Fruit fly (Drosophila melanogaster) whole organism, embryonic: ENCODE data around the gene CG43290.

Source experiments
- ATbp ChIP-seq: fragments of 200-800 bp; sonication (Bioruptor generic); optimal IDR thresholded peaks from 2 replicates; lab custom pipeline; 2017; ENCODE audit warnings: missing biosample characterization, mild to moderate bottlenecking, missing genetic modification characterization, missing genetic modification reagents
- Asciz ChIP-seq: fragments of 200-800 bp; sonication (Bioruptor generic); optimal IDR thresholded peaks from 2 replicates; lab custom pipeline; 2017; ENCODE audit warnings: missing biosample characterization, mild to moderate bottlenecking, missing genetic modification characterization, missing genetic modification reagents
- Atf3 ChIP-seq: fragments of 200-800 bp; sonication (Bioruptor generic); optimal IDR thresholded peaks from 3 replicates; lab custom pipeline; 2016; ENCODE audit warnings: missing biosample characterization, missing genetic modification characterization
- CG10209 ChIP-seq: fragments of 200-800 bp; sonication (Bioruptor generic); optimal IDR thresholded peaks from 3 replicates; lab custom pipeline; 2017; ENCODE audit warnings: missing biosample characterization, mild to moderate bottlenecking, missing genetic modification characterization, missing genetic modification reagents
- CG10274 ChIP-seq: fragments of 200-800 bp; sonication (Bioruptor generic); optimal IDR thresholded peaks from 3 replicates; lab custom pipeline; 2017; ENCODE audit warnings: missing biosample characterization, mild to moderate bottlenecking, missing genetic modification characterization
- CG10431 ChIP-seq: fragments of 200-800 bp; sonication (Bioruptor generic); optimal IDR thresholded peaks from 3 replicates; lab custom pipeline; 2018; ENCODE audit warnings: missing biosample characterization, mild to moderate bottlenecking, missing genetic modification characterization
- CG11085 ChIP-seq: fragments of 200-800 bp; sonication (Bioruptor generic); IDR thresholded peaks from 2 replicates; pipeline ENCODE4 v1.3.6; 2022; ENCODE audit warnings: missing biosample characterization, missing genetic modification characterization
- CG13624 ChIP-seq: fragments of 200-800 bp; sonication (Bioruptor generic); optimal IDR thresholded peaks from 2 replicates; lab custom pipeline; 2016; ENCODE audit warnings: missing biosample characterization, missing genetic modification characterization
- CG14667 ChIP-seq: fragments of 200-800 bp; sonication (Bioruptor generic); IDR thresholded peaks from 2 replicates; pipeline ENCODE4 v1.3.6; 2022; ENCODE audit warnings: missing biosample characterization, missing genetic modification characterization
- CG14860 ChIP-seq: fragments of 200-800 bp; sonication (Bioruptor generic); IDR thresholded peaks from 3 replicates; pipeline ENCODE4 v1.3.6; 2022; ENCODE audit warnings: missing biosample characterization, missing genetic modification characterization; ENCODE audit not compliant: partially characterized antibody
- CG15011 ChIP-seq: fragments of 200-800 bp; sonication (Bioruptor generic); optimal IDR thresholded peaks from 3 replicates; lab custom pipeline; 2018; ENCODE audit warnings: missing biosample characterization, mild to moderate bottlenecking, missing genetic modification characterization
- CG1603 ChIP-seq: fragments of 200-800 bp; sonication (Bioruptor generic); optimal IDR thresholded peaks from 2 replicates; lab custom pipeline; 2019; ENCODE audit warnings: missing biosample characterization, mild to moderate bottlenecking, missing genetic modification characterization, moderate library complexity
- CG18262 ChIP-seq: fragments of 200-800 bp; optimal IDR thresholded peaks from 3 replicates; lab custom pipeline; 2019; ENCODE audit warnings: missing biosample characterization, mild to moderate bottlenecking, missing genetic modification characterization, moderate library complexity
- CG1832 ChIP-seq: fragments of 200-800 bp; sonication (Bioruptor generic); optimal IDR thresholded peaks from 2 replicates; lab custom pipeline; 2017; ENCODE audit warnings: missing biosample characterization, mild to moderate bottlenecking, missing genetic modification characterization, inconsistent platforms
- CG18619 ChIP-seq: fragments of 200-800 bp; sonication (Bioruptor generic); optimal IDR thresholded peaks from 3 replicates; lab custom pipeline; 2017; ENCODE audit warnings: missing biosample characterization, mild to moderate bottlenecking, missing genetic modification characterization
- CG31365 ChIP-seq: fragments of 200-800 bp; sonication (Bioruptor generic); optimal IDR thresholded peaks from 2 replicates; lab custom pipeline; 2018; ENCODE audit warnings: missing biosample characterization, mild to moderate bottlenecking, missing genetic modification characterization
- CG4328 ChIP-seq: fragments of 200-800 bp; sonication (Bioruptor generic); optimal IDR thresholded peaks from 3 replicates; lab custom pipeline; 2017; ENCODE audit warnings: missing biosample characterization, missing genetic modification reagents, missing genetic modification characterization
- CG5180 ChIP-seq: fragments of 200-800 bp; sonication (Bioruptor generic); optimal IDR thresholded peaks from 3 replicates; lab custom pipeline; 2017; ENCODE audit warnings: missing biosample characterization, missing genetic modification characterization, mild to moderate bottlenecking, moderate library complexity, missing genetic modification reagents
- CG6272 ChIP-seq: fragments of 200-800 bp; sonication (Bioruptor generic); IDR thresholded peaks from 2 replicates; pipeline ENCODE4 v1.3.6; 2022; ENCODE audit warnings: missing biosample characterization, missing genetic modification characterization
- CG6654 ChIP-seq: fragments of 200-800 bp; sonication (Bioruptor generic); optimal IDR thresholded peaks from 2 replicates; lab custom pipeline; 2017; ENCODE audit warnings: missing biosample characterization, mild to moderate bottlenecking, missing genetic modification characterization
- CG9437 ChIP-seq: fragments of 200-800 bp; sonication (Bioruptor generic); optimal IDR thresholded peaks from 2 replicates; lab custom pipeline; 2018; ENCODE audit warnings: missing biosample characterization, mild to moderate bottlenecking, missing genetic modification characterization
- Dad ChIP-seq: fragments of 200-800 bp; sonication (Bioruptor generic); optimal IDR thresholded peaks from 3 replicates; lab custom pipeline; 2016; ENCODE audit warnings: missing biosample characterization, missing genetic modification characterization
- Dbx ChIP-seq: fragments of 200-800 bp; sonication (Bioruptor generic); IDR thresholded peaks from 3 replicates; pipeline ENCODE4 v1.3.6; 2022; ENCODE audit warnings: missing biosample characterization, missing genetic modification characterization
- Doc3 ChIP-seq: fragments of 200-800 bp; sonication (Bioruptor generic); IDR thresholded peaks from 3 replicates; pipeline ENCODE4 v1.3.6; 2022; ENCODE audit warnings: missing biosample characterization, missing genetic modification characterization; ENCODE audit not compliant: partially characterized antibody
- Drgx ChIP-seq: fragments of 200-800 bp; sonication (Bioruptor generic); IDR thresholded peaks from 2 replicates; pipeline ENCODE4 v1.3.6; 2022; ENCODE audit warnings: missing biosample characterization, missing genetic modification characterization
- HLH3B ChIP-seq: fragments of 200-800 bp; sonication (Bioruptor generic); IDR thresholded peaks from 2 replicates; pipeline ENCODE4 v1.3.6; 2022; ENCODE audit warnings: missing biosample characterization, missing genetic modification characterization
- Jarid2 ChIP-seq: fragments of 200-800 bp; sonication (Bioruptor generic); optimal IDR thresholded peaks from 3 replicates; lab custom pipeline; 2017; ENCODE audit warnings: mild to moderate bottlenecking, missing biosample characterization, missing genetic modification reagents, missing genetic modification characterization
- Ravus ChIP-seq: fragments of 200-800 bp; sonication (Bioruptor generic); IDR thresholded peaks from 2 replicates; pipeline ENCODE4 v1.3.6; 2022; ENCODE audit warnings: missing biosample characterization, missing genetic modification characterization
- Sin3A ChIP-seq: fragments of >200 bp; optimal IDR thresholded peaks from 2 replicates; lab custom pipeline; 2018
- Sry-β ChIP-seq: fragments of 200-800 bp; sonication (Bioruptor generic); optimal IDR thresholded peaks from 2 replicates; lab custom pipeline; 2018; ENCODE audit warnings: missing biosample characterization, mild to moderate bottlenecking, missing genetic modification characterization, moderate library complexity
- TFAM ChIP-seq: fragments of 200-800 bp; sonication (Bioruptor generic); optimal IDR thresholded peaks from 2 replicates; lab custom pipeline; 2017; ENCODE audit warnings: missing biosample characterization, missing genetic modification characterization, inconsistent platforms
- Xbp1 ChIP-seq: fragments of 200-800 bp; sonication (Bioruptor generic); optimal IDR thresholded peaks from 3 replicates; lab custom pipeline; 2016; ENCODE audit warnings: missing biosample characterization, mild to moderate bottlenecking, missing genetic modification characterization
- ara ChIP-seq: fragments of 200-800 bp; sonication (Bioruptor generic); IDR thresholded peaks from 2 replicates; pipeline ENCODE4 v1.3.6; 2022; ENCODE audit warnings: missing biosample characterization, missing genetic modification characterization
- az2 ChIP-seq: fragments of 200-800 bp; sonication (Bioruptor generic); optimal IDR thresholded peaks from 3 replicates; lab custom pipeline; 2016; ENCODE audit warnings: missing biosample characterization, missing genetic modification characterization
- bigmax ChIP-seq: fragments of 200-800 bp; sonication (Bioruptor generic); optimal IDR thresholded peaks from 2 replicates; lab custom pipeline; 2018; ENCODE audit warnings: missing biosample characterization, mild to moderate bottlenecking, missing genetic modification characterization
- dmrt11E ChIP-seq: fragments of 200-800 bp; sonication (Bioruptor generic); optimal IDR thresholded peaks from 3 replicates; lab custom pipeline; 2018; ENCODE audit warnings: missing biosample characterization, mild to moderate bottlenecking, missing genetic modification characterization, moderate library complexity
- gcm2 ChIP-seq: fragments of 200-800 bp; sonication (Bioruptor generic); optimal IDR thresholded peaks from 2 replicates; lab custom pipeline; 2016; ENCODE audit warnings: missing biosample characterization, missing genetic modification characterization
- gt ChIP-seq: fragments of 200-800 bp; sonication (Bioruptor generic); IDR thresholded peaks from 2 replicates; pipeline ENCODE4 v1.3.6; 2022; ENCODE audit warnings: missing biosample characterization, missing genetic modification characterization
- her ChIP-seq: fragments of 200-800 bp; sonication (Bioruptor generic); optimal IDR thresholded peaks from 2 replicates; lab custom pipeline; 2016; ENCODE audit warnings: missing biosample characterization, missing genetic modification characterization
- hth ChIP-seq: fragments of >200 bp; optimal IDR thresholded peaks from 2 replicates; lab custom pipeline; 2017; ENCODE audit warnings: inconsistent platforms
- inv ChIP-seq: fragments of 200-800 bp; sonication (Bioruptor generic); IDR thresholded peaks from 2 replicates; pipeline ENCODE4 v1.3.6; 2022; ENCODE audit warnings: missing biosample characterization, missing genetic modification characterization; ENCODE audit not compliant: partially characterized antibody
- kah ChIP-seq: fragments of 200-800 bp; sonication (Bioruptor generic); optimal IDR thresholded peaks from 2 replicates; lab custom pipeline; 2018; ENCODE audit warnings: missing biosample characterization, mild to moderate bottlenecking, missing genetic modification characterization
- oc ChIP-seq: fragments of 200-800 bp; sonication (Bioruptor generic); optimal IDR thresholded peaks from 2 replicates; lab custom pipeline; 2018; ENCODE audit warnings: missing biosample characterization, mild to moderate bottlenecking, missing genetic modification characterization, moderate library complexity
- onecut ChIP-seq: fragments of 200-800 bp; sonication (Bioruptor generic); IDR thresholded peaks from 2 replicates; pipeline ENCODE4 v1.3.6; 2022; ENCODE audit warnings: missing biosample characterization, missing genetic modification characterization
- psq ChIP-seq: fragments of 200-800 bp; sonication (Bioruptor generic); optimal IDR thresholded peaks from 2 replicates; lab custom pipeline; 2017; ENCODE audit warnings: missing biosample characterization, missing genetic modification characterization
- schlank ChIP-seq: fragments of 200-800 bp; sonication (Bioruptor generic); optimal IDR thresholded peaks from 2 replicates; lab custom pipeline; 2018; ENCODE audit warnings: missing biosample characterization, mild to moderate bottlenecking, missing genetic modification characterization
- seq ChIP-seq: fragments of 200-800 bp; sonication (Bioruptor generic); IDR thresholded peaks from 2 replicates; pipeline ENCODE4 v1.3.6; 2022; ENCODE audit warnings: missing biosample characterization, missing genetic modification characterization
- slbo ChIP-seq: fragments of 200-800 bp; sonication (Bioruptor generic); IDR thresholded peaks from 2 replicates; pipeline ENCODE4 v1.3.6; 2022; ENCODE audit warnings: missing biosample characterization, missing genetic modification characterization
- ssp ChIP-seq: fragments of 200-800 bp; sonication (Bioruptor generic); IDR thresholded peaks from 2 replicates; pipeline ENCODE4 v1.3.6; 2022; ENCODE audit warnings: missing biosample characterization, missing genetic modification characterization
- z ChIP-seq: fragments of 200-800 bp; sonication (Bioruptor generic); IDR thresholded peaks from 3 replicates; pipeline ENCODE4 v1.3.6; 2022; ENCODE audit warnings: missing biosample characterization, missing genetic modification characterization
- zfh1 ChIP-seq: fragments of 200-800 bp; sonication (Bioruptor generic); IDR thresholded peaks from 3 replicates; pipeline ENCODE4 v1.3.6; 2022; ENCODE audit warnings: missing biosample characterization, missing genetic modification characterization

CG43290 gene

dm6 chr3R:7346445-7346844 is 2.9 kb downstream of the CG43290 start, which contains the start of gene nxf4 (continued):
- TF ChIP-seq kah (no peak), zfh1 (GFP tag; lab: Robert Waterston, UW) (peak; percentile 69; the same call in 2 of the 3 replicates), Asciz (no peak), her (peak; percentile 57), schlank (tag; lab: Kevin White, UChicago) (no peak), CG10274 (GFP tag; lab: Kevin White, UChicago) (no peak), CG6272 (GFP tag; lab: Robert Waterston, UW) (peak; percentile 53), CG13624 (GFP tag; lab: Kevin White, UChicago) (peak; percentile 75), hth (no peak), CG10431 (GFP tag; lab: Kevin White, UChicago) (no peak), CG14667 (GFP tag; lab: Robert Waterston, UW) (peak; percentile 49), Atf3 (GFP tag; lab: Kevin White, UChicago) (peak; percentile 73), CG9437 (GFP tag; lab: Kevin White, UChicago) (peak; percentile 12), psq (GFP tag; lab: Kevin White, UChicago) (peak; percentile 51), inv (peak; percentile 35; the same call in 1 of the 2 replicates), az2 (GFP tag; lab: Kevin White, UChicago) (peak; percentile 85), Dad (GFP tag; lab: Kevin White, UChicago) (peak; percentile 74), z (GFP tag; lab: Robert Waterston, UW) (no peak), CG4328 (GFP tag; lab: Kevin White, UChicago) (peak; percentile 19), ssp (GFP tag; lab: Robert Waterston, UW) (peak; percentile 51; the same call in 1 of the 2 replicates), Drgx (GFP tag; lab: Robert Waterston, UW) (no peak), HLH3B (peak; percentile 70; the same call in 1 of the 2 replicates), Ravus (GFP tag; lab: Robert Waterston, UW) (no peak), CG31365 (no peak), Xbp1 (GFP tag; lab: Kevin White, UChicago) (peak; percentile 92), gcm2 (no peak), TFAM (no peak), ATbp (GFP tag; lab: Kevin White, UChicago) (peak; percentile 10), CG1832 (GFP tag; lab: Kevin White, UChicago) (no peak), CG11085 (0 out of 2 replicates have a peak, but pooled peaks have one; percentile 45), gt (GFP tag; lab: Robert Waterston, UW) (no peak), onecut (GFP tag; lab: Robert Waterston, UW) (peak; percentile 64), Sin3A (lab: Kevin White, UChicago) (no peak), oc (no peak), CG15011 (GFP tag; lab: Kevin White, UChicago) (no peak), Jarid2 (GFP tag; lab: Kevin White, UChicago) (peak; percentile 22), seq (GFP tag; lab: Robert Waterston, UW) (no peak), slbo (GFP tag; lab: Robert Waterston, UW) (peak; percentile 89), CG5180 (GFP tag; lab: Kevin White, UChicago) (no peak), CG14860 (GFP tag; lab: Robert Waterston, UW) (no peak), Dbx (GFP tag; lab: Robert Waterston, UW) (peak; percentile 86), CG6654 (peak; percentile 41), bigmax (GFP tag; lab: Kevin White, UChicago) (no peak), ara (peak; percentile 53; the same call in 1 of the 2 replicates), Doc3 (GFP tag; lab: Robert Waterston, UW) (no peak), CG10209 (GFP tag; lab: Kevin White, UChicago) (peak; percentile 64), CG18262 (no peak), dmrt11E (tag; lab: Kevin White, UChicago) (peak; percentile 75), CG1603 (peak; percentile 80), Sry-β (GFP tag; lab: Kevin White, UChicago) (peak; percentile 0), CG18619 (GFP tag; lab: Kevin White, UChicago) (peak; percentile 56)
